Worm (Caenorhabditis elegans) whole organism, early embryonic: ENCODE data around the gene F43G6.7.

Experiments
- B0310.2 ChIP-seq: sonication (generic microtip); optimal IDR thresholded peaks from 2 replicates; lab custom pipeline; 2016; ENCODE audit warnings: mild to moderate bottlenecking, missing genetic modification characterization, missing compliant biosample characterization
- F13C5.2 ChIP-seq: sonication (generic microtip); optimal IDR thresholded peaks from 2 replicates; lab custom pipeline; 2017; ENCODE audit warnings: mild to moderate bottlenecking, missing genetic modification characterization, inconsistent platforms, missing compliant biosample characterization
- ama-1 ChIP-seq: fragments of 150-350 bp; optimal IDR thresholded peaks from 2 replicates; lab custom pipeline; 2014
- ceh-13 ChIP-seq: fragments of 200-800 bp; sonication (Bioruptor generic); optimal IDR thresholded peaks from 2 replicates; lab custom pipeline; 2018; ENCODE audit warnings: mild to moderate bottlenecking, missing genetic modification characterization, missing compliant biosample characterization
- flt-1 ChIP-seq: fragments of 200-800 bp; sonication (Bioruptor generic); IDR thresholded peaks from 2 replicates; pipeline ENCODE4 v1.3.6; 2022; ENCODE audit warnings: missing genetic modification characterization, missing compliant biosample characterization
- hmg-4 ChIP-seq: fragments of 200-800 bp; sonication (Bioruptor generic); optimal IDR thresholded peaks from 2 replicates; lab custom pipeline; 2018; ENCODE audit warnings: mild to moderate bottlenecking, missing genetic modification characterization, missing compliant biosample characterization
- hnd-1 ChIP-seq: sonication (generic microtip); optimal IDR thresholded peaks from 2 replicates; lab custom pipeline; 2016; ENCODE audit warnings: missing genetic modification characterization, missing compliant biosample characterization
- pes-1 ChIP-seq: fragments of 200-800 bp; sonication (Bioruptor generic); IDR thresholded peaks from 2 replicates; pipeline ENCODE4 v1.3.6; 2022; ENCODE audit warnings: missing genetic modification reagents, missing genetic modification characterization, missing compliant biosample characterization
- scrt-1 ChIP-seq: fragments of 200-800 bp; sonication (Bioruptor generic); IDR thresholded peaks from 2 replicates; pipeline ENCODE4 v1.3.6; 2022; ENCODE audit warnings: missing genetic modification characterization, missing compliant biosample characterization
- tra-4 ChIP-seq: sonication (generic microtip); optimal IDR thresholded peaks from 2 replicates; lab custom pipeline; 2017; ENCODE audit warnings: missing genetic modification characterization, missing compliant biosample characterization

ce11 chrII:11816014-11816413, 5.4 kb downstream of the F43G6.7 start:
- TF ChIP-seq ama-1, result no peak
- TF ChIP-seq flt-1 (GFP tag; lab: Robert Waterston, UW), result no peak
- TF ChIP-seq hmg-4 (GFP tag; lab: Kevin White, UChicago), result no peak
- no peak for TF ChIP-seq tra-4
- no peak for TF ChIP-seq pes-1 (GFP tag; lab: Robert Waterston, UW)
- TF ChIP-seq scrt-1 (GFP tag; lab: Robert Waterston, UW), result no peak
- TF ChIP-seq F13C5.2, result no peak
- TF ChIP-seq ceh-13, result no peak
- no peak for TF ChIP-seq hnd-1 (tag; lab: Kevin White, UChicago)
- no peak for TF ChIP-seq B0310.2 (tag; lab: Kevin White, UChicago)
